Worm (Caenorhabditis elegans): ENCODE measurements around the gene cysl-3.

Gene cysl-3

ce11 chrV:3805499-3805898 is 29.6 kb upstream of the cysl-3 start, which contains the start of gene R08F11.4:
R08F11.4 (minus strand) TSS chrV:3805527.
- TF ChIP-seq nhr-232 (tag; optimal IDR thresholded peaks at IDR 0.05) (no peak), ceh-30 (tag; optimal IDR thresholded peaks at IDR 0.05) (no peak), unc-86 (tag; optimal IDR thresholded peaks at IDR 0.05) (no peak), C08G9.2 (tag; optimal IDR thresholded peaks at IDR 0.05) (no peak), pqm-1 (tag; optimal IDR thresholded peaks at IDR 0.05) (no peak), npax-4 (tag; optimal IDR thresholded peaks at IDR 0.05) (no peak), ceh-22 (tag; optimal IDR thresholded peaks at IDR 0.05) (no peak), ceh-18 (tag; optimal IDR thresholded peaks at IDR 0.05) (no peak), zip-5 (tag; optimal IDR thresholded peaks at IDR 0.05) (no peak)

- TF ChIP-seq C38D4.7 (GFP tag; optimal IDR thresholded peaks at IDR 0.05), result no peak
These were observed 27.4 kb upstream of the cysl-3 start, which contains the start of gene cyp-33C8 for ce11 chrV:3803343-3803742. cyp-33C8 (minus strand) TSS chrV:3803542.

- TF ChIP-seq lim-6 (tag; optimal IDR thresholded peaks at IDR 0.05) (no peak), ceh-30 (tag; optimal IDR thresholded peaks at IDR 0.05) (no peak), eyg-1 (tag; optimal IDR thresholded peaks at IDR 0.05) (no peak), hlh-13 (GFP tag; optimal IDR thresholded peaks at IDR 0.05) (no peak), unc-55 (GFP tag; optimal IDR thresholded peaks at IDR 0.05) (no peak), C08G9.2 (tag; optimal IDR thresholded peaks at IDR 0.05) (no peak), F13H6.1 (tag; optimal IDR thresholded peaks at IDR 0.05) (no peak)
These were observed 26.0 kb upstream of the cysl-3 start for ce11 chrV:3801787-3802417.

DNA sequence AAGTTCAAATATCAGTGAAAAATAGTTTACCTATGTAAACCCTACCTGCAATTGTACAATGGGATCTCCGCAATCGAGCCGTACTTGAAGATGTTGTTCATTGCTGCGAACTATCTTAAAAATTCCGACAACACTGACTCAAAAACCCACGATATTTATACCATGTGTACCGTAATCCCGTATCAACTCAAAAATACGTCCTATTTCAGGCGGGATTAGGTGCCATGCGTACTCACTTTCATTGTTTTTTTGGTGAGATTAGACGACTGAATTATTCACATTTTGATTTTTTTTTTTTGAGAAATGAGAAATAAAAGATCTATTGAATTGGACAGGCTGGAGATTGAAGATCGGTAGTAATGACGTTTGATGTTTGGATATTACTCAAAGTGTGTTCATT is 24.4 kb upstream of the cysl-3 start, which contains the start of gene srt-30:
Gene srt-30 (minus strand): TSS at position 101 of the 400 bp plus-strand sequence.
- TF ChIP-seq hlh-30 (tag; optimal IDR thresholded peaks at IDR 0.05; ENCODE audit: insufficient read depth) (no peak), Y22D7AL.16 (tag; optimal IDR thresholded peaks at IDR 0.05) (no peak), C38D4.7 (GFP tag; optimal IDR thresholded peaks at IDR 0.05) (no peak)

DNA sequence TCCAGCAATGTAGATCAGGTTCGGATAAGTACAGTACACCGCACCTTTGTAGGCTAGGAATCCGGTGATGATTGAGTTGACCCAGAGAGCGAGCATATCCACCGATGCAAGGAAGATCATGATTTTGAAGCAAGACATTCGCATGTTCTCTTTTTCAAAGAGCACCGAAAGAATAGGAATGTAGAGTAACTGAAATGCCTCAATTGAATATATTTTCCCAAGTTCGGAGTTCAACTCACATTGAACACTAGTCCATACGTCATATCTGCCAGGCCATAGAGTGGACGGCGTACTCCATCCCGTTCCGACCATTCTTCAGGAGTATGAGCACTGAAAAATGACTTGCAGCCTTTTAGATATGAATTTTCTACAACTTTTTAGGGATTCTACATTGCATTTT is 23.8 kb upstream of the cysl-3 start:
- TF ChIP-seq fkh-10 (GFP tag; optimal IDR thresholded peaks at IDR 0.05), result no peak
- TF ChIP-seq ref-2 (tag; optimal IDR thresholded peaks at IDR 0.05), result no peak
- no peak for TF ChIP-seq pros-1 (tag; optimal IDR thresholded peaks at IDR 0.05)
- TF ChIP-seq sox-4 (tag; optimal IDR thresholded peaks at IDR 0.05), result no peak
- TF ChIP-seq ceh-14 (tag; optimal IDR thresholded peaks at IDR 0.05), result no peak
- no peak for TF ChIP-seq Y22D7AL.16 (tag; optimal IDR thresholded peaks at IDR 0.05)
- no peak for TF ChIP-seq npax-4 (tag; optimal IDR thresholded peaks at IDR 0.05)
- no peak for TF ChIP-seq K09A11.1 (tag; optimal IDR thresholded peaks at IDR 0.05; ENCODE audit: insufficient read depth)
- no peak for TF ChIP-seq pag-3 (tag; optimal IDR thresholded peaks at IDR 0.05; ENCODE audit: borderline replicate concordance)
- no peak for TF ChIP-seq elt-4 (tag; optimal IDR thresholded peaks at IDR 0.05)
- no peak for TF ChIP-seq ttx-3 (tag; optimal IDR thresholded peaks at IDR 0.05)
- no peak for TF ChIP-seq dmd-4 (tag; optimal IDR thresholded peaks at IDR 0.05; ENCODE audit: borderline replicate concordance)
- no peak for TF ChIP-seq madf-2 (tag; optimal IDR thresholded peaks at IDR 0.05)

- TF ChIP-seq pax-1 (tag; optimal IDR thresholded peaks at IDR 0.05), result no peak
- no peak for TF ChIP-seq elt-4 (tag; optimal IDR thresholded peaks at IDR 0.05)
- no peak for TF ChIP-seq madf-2 (tag; optimal IDR thresholded peaks at IDR 0.05)
- no peak for TF ChIP-seq ama-1 (optimal IDR thresholded peaks at IDR 0.05)
- no peak for TF ChIP-seq dve-1 (tag; optimal IDR thresholded peaks at IDR 0.05)
- TF ChIP-seq sox-2 (GFP tag; IDR thresholded peaks at IDR 0.05), result no peak
- TF ChIP-seq elt-2 (tag; optimal IDR thresholded peaks at IDR 0.05), result no peak
- no peak for TF ChIP-seq fkh-10 (GFP tag; optimal IDR thresholded peaks at IDR 0.05)
- no peak for TF ChIP-seq tbx-7 (tag; optimal IDR thresholded peaks at IDR 0.05)
- TF ChIP-seq lim-6 (tag; optimal IDR thresholded peaks at IDR 0.05), result no peak
- TF ChIP-seq odd-2 (tag; optimal IDR thresholded peaks at IDR 0.05), result no peak
- no peak for TF ChIP-seq lin-11 (tag; optimal IDR thresholded peaks at IDR 0.05)
- TF ChIP-seq unc-86 (tag; optimal IDR thresholded peaks at IDR 0.05), result no peak
- no peak for TF ChIP-seq fkh-6 (tag; optimal IDR thresholded peaks at IDR 0.05)
These were observed 14.5 kb upstream of the cysl-3 start for ce11 chrV:3790424-3790823.

Measured in whole organism, late embryonic.